ENCODE assay signal across 2 fruit fly cellular contexts in the genomic region with DNA sequence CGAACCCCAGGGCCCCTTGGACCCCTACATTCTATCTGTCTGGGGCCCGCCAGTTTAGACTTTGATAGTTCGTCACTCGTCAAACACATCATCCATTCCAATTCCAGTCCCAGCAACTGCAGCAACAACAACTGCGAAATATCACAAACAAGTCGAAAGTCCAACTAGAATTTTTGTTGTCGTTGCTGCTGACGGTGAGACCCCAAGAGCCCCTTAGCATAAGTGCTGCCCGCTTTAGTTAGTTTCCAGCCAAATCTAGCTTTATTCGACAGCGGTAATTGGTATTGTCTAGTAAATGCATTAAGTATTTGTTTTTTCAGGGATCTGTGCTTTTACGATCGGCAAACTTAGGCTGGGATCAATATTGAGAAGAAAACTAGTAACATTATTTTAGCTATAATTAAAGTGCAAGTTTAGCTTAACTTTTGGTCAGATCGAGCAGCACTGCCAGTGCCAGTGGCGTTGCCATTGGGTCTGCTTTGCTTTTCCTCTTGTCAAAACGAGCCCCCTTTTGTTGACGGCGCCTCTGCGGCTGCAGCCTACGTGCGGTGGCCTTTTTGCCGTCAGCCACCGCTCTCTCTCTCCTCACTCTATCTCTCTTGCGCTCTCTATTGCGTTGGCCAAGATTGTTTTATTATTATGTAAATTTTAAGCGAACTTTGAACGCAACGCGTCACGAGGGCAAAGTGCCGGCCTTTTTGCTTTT.
TF ChIP-seq lines count a peak whose summit lies in the region.

No protein-coding gene starts in this region.

TF ChIP-seq in whole organism, embryonic, 481 proteins besides CTCF, POLR2A, EP300 and RAD21 (continued from another document and continues in another):
- TF ChIP-seq CG11560 (tag; IDR thresholded peaks at IDR 0.05; lab: Robert Waterston, UW) = peak; percentile 80
- peak; percentile 94 for TF ChIP-seq her (GFP tag; optimal IDR thresholded peaks at IDR 0.05; lab: Kevin White, UChicago)
- TF ChIP-seq zen (tag; optimal IDR thresholded peaks at IDR 0.05; lab: Kevin White, UChicago) = peak; percentile 40
- TF ChIP-seq chif (GFP tag; optimal IDR thresholded peaks at IDR 0.05; lab: Kevin White, UChicago) = peak; percentile 86 to 93
- peak; percentile 69 for TF ChIP-seq CG4404 (GFP tag; IDR thresholded peaks at IDR 0.05; lab: Robert Waterston, UW)
- peak; percentile 97 for TF ChIP-seq CG2120 (GFP tag; optimal IDR thresholded peaks at IDR 0.05; lab: Kevin White, UChicago)
- peak; percentile 67 for TF ChIP-seq E2f2 (GFP tag; IDR thresholded peaks at IDR 0.05; lab: Robert Waterston, UW)
- peak; percentile 89 for TF ChIP-seq NfI (GFP tag; optimal IDR thresholded peaks at IDR 0.05; lab: Kevin White, UChicago)
- TF ChIP-seq Rfx (GFP tag; IDR thresholded peaks at IDR 0.05; lab: Robert Waterston, UW) = peak; percentile 97
- TF ChIP-seq shn (GFP tag; optimal IDR thresholded peaks at IDR 0.05; lab: Kevin White, UChicago) = peak; percentile 96
- TF ChIP-seq dm (GFP tag; optimal IDR thresholded peaks at IDR 0.05; lab: Kevin White, UChicago) = peak; percentile 84
- TF ChIP-seq CG15601 (tag; optimal IDR thresholded peaks at IDR 0.05; lab: Kevin White, UChicago) = peak; percentile 54
- TF ChIP-seq Stat92E (GFP tag; optimal IDR thresholded peaks at IDR 0.05; lab: Kevin White, UChicago) = peak in 1 of 3 experiments; percentile 70
- TF ChIP-seq bsh (GFP tag; optimal IDR thresholded peaks at IDR 0.05; lab: Kevin White, UChicago) = peak; percentile 83 to 84
- peak; percentile 99 for TF ChIP-seq Ets65A (GFP tag; lab: Kevin White, UChicago)
- TF ChIP-seq Hr51 (GFP tag; optimal IDR thresholded peaks at IDR 0.05; lab: Kevin White, UChicago) = peak; percentile 88 to 91
- TF ChIP-seq CG10366 (GFP tag; IDR thresholded peaks at IDR 0.05; lab: Robert Waterston, UW) = peak; percentile 90
- peak; percentile 41 for TF ChIP-seq CG4707 (GFP tag; optimal IDR thresholded peaks at IDR 0.05; lab: Kevin White, UChicago)
- no peak for TF ChIP-seq Opbp (GFP tag; IDR thresholded peaks at IDR 0.05; lab: Robert Waterston, UW; ENCODE audit: partially characterized antibody)
- no peak for TF ChIP-seq fd102C (GFP tag; optimal IDR thresholded peaks at IDR 0.05; lab: Kevin White, UChicago)
- TF ChIP-seq D (optimal IDR thresholded peaks at IDR 0.05; lab: Kevin White, UChicago) = no peak
- TF ChIP-seq D (GFP tag; optimal IDR thresholded peaks at IDR 0.05; lab: Kevin White, UChicago) = peak; percentile 69
- TF ChIP-seq CG4730 (GFP tag; IDR thresholded peaks at IDR 0.05; lab: Robert Waterston, UW) = peak; percentile 78
- no peak for TF ChIP-seq CG10321 (GFP tag; IDR thresholded peaks at IDR 0.05; lab: Robert Waterston, UW)
- peak; percentile 44 for TF ChIP-seq CG31388 (GFP tag; optimal IDR thresholded peaks at IDR 0.05; lab: Kevin White, UChicago)
- peak; percentile 14 for TF ChIP-seq sqz (GFP tag; optimal IDR thresholded peaks at IDR 0.05; lab: Kevin White, UChicago)
- peak; percentile 86 for TF ChIP-seq CG4282 (GFP tag; optimal IDR thresholded peaks at IDR 0.05; lab: Kevin White, UChicago)
- peak; percentile 81 for TF ChIP-seq CG2889 (GFP tag; IDR thresholded peaks at IDR 0.05; lab: Robert Waterston, UW)
- TF ChIP-seq CG10565 (GFP tag; optimal IDR thresholded peaks at IDR 0.05; lab: Kevin White, UChicago) = peak; percentile 30
- peak; percentile 86 for TF ChIP-seq unpg (GFP tag; optimal IDR thresholded peaks at IDR 0.05; lab: Kevin White, UChicago)
- TF ChIP-seq CG30020 (tag; optimal IDR thresholded peaks at IDR 0.05; lab: Kevin White, UChicago) = peak; percentile 54
- TF ChIP-seq CG2712 (tag; optimal IDR thresholded peaks at IDR 0.05; lab: Kevin White, UChicago) = peak; percentile 84
- peak; percentile 47; the same call in 1 of the 2 replicates for TF ChIP-seq GATAe (GFP tag; conservative IDR thresholded peaks at IDR 0.05; lab: Robert Waterston, UW)
- peak; percentile 84 for TF ChIP-seq CG11398 (GFP tag; optimal IDR thresholded peaks at IDR 0.05; lab: Kevin White, UChicago)
- peak; percentile 76 for TF ChIP-seq mirr (GFP tag; optimal IDR thresholded peaks at IDR 0.05; lab: Kevin White, UChicago)
- TF ChIP-seq CG18764 (GFP tag; optimal IDR thresholded peaks at IDR 0.05; lab: Kevin White, UChicago) = peak; percentile 69
- no peak for TF ChIP-seq pita (GFP tag; optimal IDR thresholded peaks at IDR 0.05; lab: Kevin White, UChicago)
- TF ChIP-seq Lpt (GFP tag; optimal IDR thresholded peaks at IDR 0.05; lab: Kevin White, UChicago) = no peak
- TF ChIP-seq sisA (GFP tag; IDR thresholded peaks at IDR 0.05; lab: Robert Waterston, UW) = peak; percentile 91
- TF ChIP-seq CG5953 (GFP tag; IDR thresholded peaks at IDR 0.05; lab: Robert Waterston, UW) = peak; percentile 83
- peak; percentile 91 for TF ChIP-seq pnt (GFP tag; optimal IDR thresholded peaks at IDR 0.05; lab: Kevin White, UChicago)
- peak; percentile 90 for TF ChIP-seq CG32532 (GFP tag; IDR thresholded peaks at IDR 0.05; lab: Robert Waterston, UW)
- TF ChIP-seq Doc3 (GFP tag; IDR thresholded peaks at IDR 0.05; lab: Robert Waterston, UW; ENCODE audit: partially characterized antibody) = no peak
- TF ChIP-seq ewg (GFP tag; optimal IDR thresholded peaks at IDR 0.05; lab: Kevin White, UChicago) = peak; percentile 81
- peak; percentile 88 for TF ChIP-seq CG7839 (tag; optimal IDR thresholded peaks at IDR 0.05; lab: Kevin White, UChicago)
- peak; percentile 91 for TF ChIP-seq Camta (GFP tag; optimal IDR thresholded peaks at IDR 0.05; lab: Kevin White, UChicago)
- peak; percentile 93 for TF ChIP-seq sr (GFP tag; IDR thresholded peaks at IDR 0.05; lab: Robert Waterston, UW)
- peak; percentile 52 for TF ChIP-seq CG17802 (tag; optimal IDR thresholded peaks at IDR 0.05; lab: Kevin White, UChicago)
- TF ChIP-seq CG10431 (GFP tag; optimal IDR thresholded peaks at IDR 0.05; lab: Kevin White, UChicago) = peak; percentile 32
- peak; percentile 95 for TF ChIP-seq Antp (GFP tag; optimal IDR thresholded peaks at IDR 0.05; lab: Kevin White, UChicago)
- TF ChIP-seq Optix (GFP tag; IDR thresholded peaks at IDR 0.05; lab: Robert Waterston, UW) = peak; percentile 80
- peak; percentile 57 for TF ChIP-seq Jarid2 (GFP tag; optimal IDR thresholded peaks at IDR 0.05; lab: Kevin White, UChicago)
- peak; percentile 89 for TF ChIP-seq CG12942 (GFP tag; optimal IDR thresholded peaks at IDR 0.05; lab: Kevin White, UChicago)
- TF ChIP-seq sim (GFP tag; IDR thresholded peaks at IDR 0.05; lab: Robert Waterston, UW) = 0 out of 2 replicates have a peak, but pooled peaks have one; percentile 4
- peak; percentile 93 for TF ChIP-seq chn (GFP tag; optimal IDR thresholded peaks at IDR 0.05; lab: Kevin White, UChicago)
- peak; percentile 91 for TF ChIP-seq Side (GFP tag; optimal IDR thresholded peaks at IDR 0.05; lab: Kevin White, UChicago)
- TF ChIP-seq CG8388 (GFP tag; optimal IDR thresholded peaks at IDR 0.05; lab: Kevin White, UChicago) = peak; percentile 78
- TF ChIP-seq CG18011 (GFP tag; optimal IDR thresholded peaks at IDR 0.05; lab: Kevin White, UChicago) = peak; percentile 76
- TF ChIP-seq ftz-f1 (GFP tag; optimal IDR thresholded peaks at IDR 0.05; lab: Kevin White, UChicago) = peak; percentile 58
- peak; percentile 72 for TF ChIP-seq odd (GFP tag; optimal IDR thresholded peaks at IDR 0.05; lab: Kevin White, UChicago)
- peak; percentile 84 for TF ChIP-seq CG10654 (GFP tag; optimal IDR thresholded peaks at IDR 0.05; lab: Kevin White, UChicago)

TF ChIP-seq in whole organism, prepupa, 60 proteins besides CTCF, POLR2A, EP300 and RAD21 (continued from another document):
- TF ChIP-seq CG4318 (GFP tag; optimal IDR thresholded peaks at IDR 0.05; lab: Kevin White, UChicago) = peak; percentile 88
- peak; percentile 88 for TF ChIP-seq acj6 (GFP tag; optimal IDR thresholded peaks at IDR 0.05; lab: Kevin White, UChicago)
- TF ChIP-seq Lpt (GFP tag; optimal IDR thresholded peaks at IDR 0.05; lab: Kevin White, UChicago) = peak; percentile 84
- TF ChIP-seq Eip93F (GFP tag; optimal IDR thresholded peaks at IDR 0.05; lab: Kevin White, UChicago) = no peak
- peak; percentile 79 for TF ChIP-seq spab (GFP tag; optimal IDR thresholded peaks at IDR 0.05; lab: Kevin White, UChicago)
- peak; percentile 79 for TF ChIP-seq CG31627 (GFP tag; optimal IDR thresholded peaks at IDR 0.05; lab: Kevin White, UChicago)
- peak; percentile 95 for TF ChIP-seq Eip78C (GFP tag; lab: Kevin White, UChicago)
- peak; percentile 76 for TF ChIP-seq dsx (GFP tag; optimal IDR thresholded peaks at IDR 0.05; lab: Kevin White, UChicago; ENCODE audit: poor library complexity, severe bottlenecking)
- TF ChIP-seq CG10631 (GFP tag; optimal IDR thresholded peaks at IDR 0.05; lab: Kevin White, UChicago) = peak; percentile 85
- peak; percentile 40 for TF ChIP-seq fd85E (GFP tag; optimal IDR thresholded peaks at IDR 0.05; lab: Kevin White, UChicago)
- peak; percentile 84 for TF ChIP-seq CG6792 (GFP tag; optimal IDR thresholded peaks at IDR 0.05; lab: Kevin White, UChicago)
- peak; percentile 78 for TF ChIP-seq Sox102F (GFP tag; optimal IDR thresholded peaks at IDR 0.05; lab: Kevin White, UChicago)
